Fruit fly (Drosophila melanogaster) whole organism, wandering third instar larva: ENCODE results near the gene spn-A.
A peak's percentile ranks its signal among the peaks of the same experiment; 100 is the strongest.

ENCODE experiments used
- Abd-B ChIP-seq: fragments of >200 bp; optimal IDR thresholded peaks from 2 replicates; lab custom pipeline; 2017; ENCODE audit warnings: missing biosample characterization, missing genetic modification characterization
- CG32264 ChIP-seq: fragments of 200-800 bp; sonication (Bioruptor generic); optimal IDR thresholded peaks from 2 replicates; lab custom pipeline; 2016; ENCODE audit warnings: missing biosample characterization, missing genetic modification characterization
- CrebA ChIP-seq: fragments of 200-800 bp; sonication (Bioruptor generic); optimal IDR thresholded peaks from 2 replicates; lab custom pipeline; 2016; ENCODE audit warnings: missing biosample characterization, mild to moderate bottlenecking, missing genetic modification characterization, borderline replicate concordance
- Dif ChIP-seq: fragments of 200-275, 200-300 bp; sonication (Bioruptor generic); optimal IDR thresholded peaks from 2 replicates; lab custom pipeline; 2018; ENCODE audit warnings: missing biosample characterization, missing genetic modification characterization; ENCODE audit not compliant: partially characterized antibody
- GATAd ChIP-seq: sonication (Bioruptor generic); optimal IDR thresholded peaks from 2 replicates; lab custom pipeline; 2016; ENCODE audit warnings: missing biosample characterization, missing genetic modification characterization
- HLH106 ChIP-seq: fragments of 200-800 bp; optimal IDR thresholded peaks from 3 replicates; lab custom pipeline; 2019; ENCODE audit warnings: missing biosample characterization, mild to moderate bottlenecking, missing genetic modification characterization, moderate library complexity
- Hnf4 ChIP-seq: fragments of 200-800 bp; sonication (Bioruptor generic); optimal IDR thresholded peaks from 2 replicates; lab custom pipeline; 2016; ENCODE audit warnings: missing biosample characterization, mild to moderate bottlenecking, missing genetic modification characterization
- Hr78 ChIP-seq: fragments of >200 bp; optimal IDR thresholded peaks from 2 replicates; lab custom pipeline; 2017; ENCODE audit warnings: missing biosample characterization, missing genetic modification characterization
- Jra ChIP-seq: sonication (Bioruptor generic); optimal IDR thresholded peaks from 2 replicates; lab custom pipeline; 2016; ENCODE audit warnings: missing biosample characterization, missing genetic modification characterization
- Mio ChIP-seq: sonication (Bioruptor generic); optimal IDR thresholded peaks from 2 replicates; lab custom pipeline; 2016; ENCODE audit warnings: missing biosample characterization, missing genetic modification characterization
- N ChIP-seq: fragments of >200 bp; optimal IDR thresholded peaks from 2 replicates; lab custom pipeline; 2018; ENCODE audit warnings: missing biosample characterization, missing external identifiers, missing genetic modification characterization
- Rel ChIP-seq, 2 experiments: fragments of 200-800 bp; sonication (Bioruptor generic) in 1 of 2; optimal IDR thresholded peaks; 2 replicates in 1 of 2; 3 replicates in 1 of 2; lab custom pipeline; 2016 to 2019; ENCODE audit warnings: mild to moderate bottlenecking in 2 of 2, missing biosample characterization in 2 of 2, missing genetic modification characterization in 2 of 2, moderate library complexity in 1 of 2
- Sp1 ChIP-seq: fragments of 200-800 bp; sonication (Bioruptor generic); optimal IDR thresholded peaks from 3 replicates; lab custom pipeline; 2019; ENCODE audit warnings: missing biosample characterization, mild to moderate bottlenecking, missing genetic modification characterization, moderate library complexity
- Vsx2 ChIP-seq: fragments of 200-300, 225-300 bp; sonication (Bioruptor generic); optimal IDR thresholded peaks from 2 replicates; lab custom pipeline; 2018; ENCODE audit warnings: missing biosample characterization, missing genetic modification characterization; ENCODE audit not compliant: partially characterized antibody
- br ChIP-seq: fragments of 200-800 bp; sonication (Bioruptor generic); optimal IDR thresholded peaks from 2 replicates; lab custom pipeline; 2016; ENCODE audit warnings: missing biosample characterization, missing genetic modification characterization
- brk ChIP-seq: fragments of 200-800 bp; sonication (Bioruptor generic); optimal IDR thresholded peaks from 2 replicates; lab custom pipeline; 2016; ENCODE audit warnings: missing biosample characterization, mild to moderate bottlenecking, missing genetic modification characterization
- dl ChIP-seq, 2 experiments: fragments of 175-275, 200-275 bp in 1 of 2; fragments of 200-275 bp in 1 of 2; sonication (Bioruptor generic); optimal IDR thresholded peaks; lab custom pipeline; 2018; ENCODE audit warnings: mild to moderate bottlenecking in 2 of 2, missing biosample characterization in 2 of 2, missing genetic modification characterization in 2 of 2, moderate library complexity in 2 of 2; ENCODE audit not compliant: partially characterized antibody in 2 of 2, insufficient read depth in 1 of 2
- dmrt93B ChIP-seq: fragments of 200-800 bp; sonication (Bioruptor generic); optimal IDR thresholded peaks from 2 replicates; lab custom pipeline; 2018; ENCODE audit warnings: missing biosample characterization, mild to moderate bottlenecking, missing genetic modification characterization
- dsf ChIP-seq: sonication (Bioruptor generic); optimal IDR thresholded peaks from 2 replicates; lab custom pipeline; 2016; ENCODE audit warnings: missing biosample characterization, missing genetic modification characterization, borderline replicate concordance
- ey ChIP-seq: fragments of 200-800 bp; sonication (Bioruptor generic); optimal IDR thresholded peaks from 2 replicates; lab custom pipeline; 2016; ENCODE audit warnings: missing biosample characterization, missing genetic modification characterization
- foxo ChIP-seq, 2 experiments: fragments of 200-800 bp; sonication (Bioruptor generic); optimal IDR thresholded peaks; 2 replicates in 1 of 2; 3 replicates in 1 of 2; lab custom pipeline; 2016 to 2017; ENCODE audit warnings: missing biosample characterization in 2 of 2, missing genetic modification characterization in 2 of 2
- fru ChIP-seq: fragments of 200-800 bp; sonication (Bioruptor generic); optimal IDR thresholded peaks from 3 replicates; lab custom pipeline; 2016; ENCODE audit warnings: missing biosample characterization, mild to moderate bottlenecking, missing genetic modification characterization
- h ChIP-seq: fragments of 200-800 bp; sonication (Bioruptor generic); optimal IDR thresholded peaks from 3 replicates; lab custom pipeline; 2016; ENCODE audit warnings: missing biosample characterization, mild to moderate bottlenecking, missing genetic modification characterization
- lola ChIP-seq: fragments of >200 bp; optimal IDR thresholded peaks from 2 replicates; lab custom pipeline; 2017; ENCODE audit warnings: missing biosample characterization, missing genetic modification characterization
- pan ChIP-seq: fragments of >200 bp; optimal IDR thresholded peaks from 2 replicates; lab custom pipeline; 2017
- psq ChIP-seq: fragments of 200-800 bp; sonication (Bioruptor generic); optimal IDR thresholded peaks from 3 replicates; lab custom pipeline; 2017; ENCODE audit warnings: missing biosample characterization, mild to moderate bottlenecking, missing genetic modification characterization, moderate library complexity
- rgr ChIP-seq: fragments of 200-800 bp; sonication (Bioruptor generic); optimal IDR thresholded peaks from 3 replicates; lab custom pipeline; 2016; ENCODE audit warnings: missing biosample characterization, mild to moderate bottlenecking, missing genetic modification characterization
- sage ChIP-seq: fragments of 200-800 bp; sonication (Bioruptor generic); optimal IDR thresholded peaks from 2 replicates; lab custom pipeline; 2016; ENCODE audit warnings: missing biosample characterization, mild to moderate bottlenecking, missing genetic modification characterization
- sv ChIP-seq: fragments of 200-800 bp; sonication (Bioruptor generic); optimal IDR thresholded peaks from 3 replicates; lab custom pipeline; 2016; ENCODE audit warnings: missing biosample characterization, missing genetic modification characterization
- tai ChIP-seq: sonication (Bioruptor generic); optimal IDR thresholded peaks from 2 replicates; lab custom pipeline; 2016; ENCODE audit warnings: missing biosample characterization, missing genetic modification characterization
- usp ChIP-seq: fragments of >200 bp; optimal IDR thresholded peaks from 2 replicates; lab custom pipeline; 2017; ENCODE audit warnings: missing biosample characterization, missing genetic modification characterization
- woc ChIP-seq: sonication (Bioruptor generic); optimal IDR thresholded peaks from 2 replicates; lab custom pipeline; 2016; ENCODE audit warnings: missing biosample characterization, mild to moderate bottlenecking, missing genetic modification characterization

The spn-A gene

dm6 chr3R:30092700-30093044 is 36.8 kb upstream of the spn-A start (continued):
- peak; percentile 21 for TF ChIP-seq psq
- no peak for TF ChIP-seq Abd-B
- no peak for TF ChIP-seq Jra (GFP tag; lab: Kevin White, UChicago)

DNA sequence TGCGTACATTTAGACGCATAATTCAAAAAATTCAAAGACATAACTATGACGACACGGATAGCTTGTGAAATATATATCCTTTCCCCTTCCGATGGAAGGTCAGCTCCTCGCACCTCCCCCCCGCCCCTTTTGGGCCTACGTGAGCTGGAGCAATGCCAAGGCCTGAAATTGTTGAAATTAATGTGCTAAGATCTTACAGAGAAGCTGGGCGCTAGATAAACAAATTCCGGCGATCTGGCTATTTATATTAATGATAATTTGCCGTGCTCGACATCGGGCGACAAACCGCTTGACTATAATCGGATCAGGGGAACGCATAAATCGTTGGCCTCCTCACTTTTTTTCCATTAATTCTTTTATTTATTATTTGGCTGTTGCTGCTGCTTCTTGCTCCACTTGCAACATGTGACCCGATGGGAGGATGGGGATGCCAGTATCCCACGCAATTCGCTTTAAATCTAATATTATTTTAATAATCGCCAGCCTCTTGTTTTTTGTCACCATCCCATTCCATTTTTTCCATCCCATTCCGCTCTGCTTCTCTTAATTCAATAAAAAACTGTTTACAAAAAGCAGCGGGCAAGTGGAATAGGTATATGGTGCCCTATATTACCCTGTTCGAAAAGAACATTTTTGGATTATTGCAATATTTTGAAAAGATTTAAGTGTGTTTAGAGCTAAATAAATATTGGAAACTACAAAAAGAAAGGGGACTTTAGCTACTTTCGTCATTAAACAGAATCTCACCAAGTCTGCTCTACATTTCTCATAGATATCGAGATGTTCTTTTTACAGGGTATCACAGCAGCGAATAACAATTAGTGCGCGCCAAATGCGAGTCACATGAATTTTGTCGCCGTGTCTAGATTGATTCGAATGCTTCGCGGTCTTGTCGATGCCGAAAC is 36.2 kb upstream of the spn-A start:
- no peak for TF ChIP-seq Sp1 (GFP tag; lab: Kevin White, UChicago)
- no peak for TF ChIP-seq CrebA (GFP tag; lab: Kevin White, UChicago)
- no peak for TF ChIP-seq HLH106 (tag; lab: Kevin White, UChicago)
- TF ChIP-seq lola (GFP tag; lab: Kevin White, UChicago), result no peak
- TF ChIP-seq Mio (GFP tag; lab: Kevin White, UChicago), result no peak

dm6 chr3R:30090261-30091006 is 34.6 kb upstream of the spn-A start:
- TF ChIP-seq h (GFP tag; lab: Kevin White, UChicago), result no peak
- no peak for TF ChIP-seq Vsx2 (GFP tag; lab: Kevin White, UChicago)
- no peak for TF ChIP-seq Hnf4 (GFP tag; lab: Kevin White, UChicago)
- TF ChIP-seq brk (GFP tag; lab: Kevin White, UChicago), result no peak
- TF ChIP-seq dl (GFP tag; optimal IDR thresholded peaks at IDR 0.05; lab: Kevin White, UChicago; ENCODE audit: insufficient read depth in 1 of 2, partially characterized antibody in 2 of 2), result no peak
- TF ChIP-seq lola (GFP tag; lab: Kevin White, UChicago), result no peak
- no peak for TF ChIP-seq dmrt93B (GFP tag; lab: Kevin White, UChicago)
- no peak for TF ChIP-seq rgr
- no peak for TF ChIP-seq Abd-B
- no peak for TF ChIP-seq pan
- TF ChIP-seq Jra (GFP tag; lab: Kevin White, UChicago), result no peak
- TF ChIP-seq Hr78 (GFP tag; lab: Kevin White, UChicago), result no peak
- no peak for TF ChIP-seq Rel (GFP tag; optimal IDR thresholded peaks at IDR 0.05; lab: Kevin White, UChicago)
- TF ChIP-seq Rel (tag; optimal IDR thresholded peaks at IDR 0.05; lab: Kevin White, UChicago), result no peak
- no peak for TF ChIP-seq HLH106 (tag; lab: Kevin White, UChicago)
- TF ChIP-seq woc (GFP tag; lab: Kevin White, UChicago), result no peak

- TF ChIP-seq sage (GFP tag; lab: Kevin White, UChicago), result no peak
These were observed 28.3 kb upstream of the spn-A start for dm6 chr3R:30084137-30084536.

DNA sequence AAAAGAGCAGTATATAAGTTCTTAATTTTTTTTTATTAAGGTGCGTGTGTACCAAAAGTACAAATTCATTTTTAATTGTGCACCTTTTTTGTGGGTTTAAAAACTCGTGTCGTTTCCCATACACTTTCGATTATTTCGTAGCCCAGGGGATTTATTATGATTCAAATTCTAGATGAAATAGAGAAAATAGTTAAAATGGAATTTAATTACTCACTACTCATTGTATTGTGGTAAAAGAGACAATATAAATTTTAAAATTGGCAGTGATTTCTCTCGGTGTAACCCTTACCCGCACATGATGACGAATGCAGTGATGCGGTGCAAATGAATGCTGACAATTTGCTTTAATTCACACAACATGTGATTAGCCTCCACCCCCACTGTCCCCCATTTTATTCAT is 27.4 kb upstream of the spn-A start:
- no peak for TF ChIP-seq tai
- TF ChIP-seq usp (GFP tag; lab: Kevin White, UChicago), result no peak
- no peak for TF ChIP-seq Rel (GFP tag; optimal IDR thresholded peaks at IDR 0.05; lab: Kevin White, UChicago)
- TF ChIP-seq Rel (tag; optimal IDR thresholded peaks at IDR 0.05; lab: Kevin White, UChicago), result no peak
- TF ChIP-seq HLH106 (tag; lab: Kevin White, UChicago), result peak; percentile 57
- TF ChIP-seq ey (GFP tag; lab: Kevin White, UChicago), result peak; percentile 42
- TF ChIP-seq CrebA (GFP tag; lab: Kevin White, UChicago), result no peak
- TF ChIP-seq Sp1 (GFP tag; lab: Kevin White, UChicago), result peak; percentile 15
- TF ChIP-seq Vsx2 (GFP tag; lab: Kevin White, UChicago), result no peak
- TF ChIP-seq woc (GFP tag; lab: Kevin White, UChicago), result no peak
- TF ChIP-seq dl (GFP tag; optimal IDR thresholded peaks at IDR 0.05; lab: Kevin White, UChicago; ENCODE audit: insufficient read depth in 1 of 2, partially characterized antibody in 2 of 2), result no peak
- TF ChIP-seq psq, result peak; percentile 27
- peak; percentile 29 for TF ChIP-seq rgr
- TF ChIP-seq lola (GFP tag; lab: Kevin White, UChicago), result no peak
- no peak for TF ChIP-seq sv
- TF ChIP-seq sage (GFP tag; lab: Kevin White, UChicago), result no peak
- no peak for TF ChIP-seq Abd-B
- no peak for TF ChIP-seq Mio (GFP tag; lab: Kevin White, UChicago)
- no peak for TF ChIP-seq Hnf4 (GFP tag; lab: Kevin White, UChicago)
- TF ChIP-seq h (GFP tag; lab: Kevin White, UChicago), result peak; percentile 40
- no peak for TF ChIP-seq GATAd (GFP tag; lab: Kevin White, UChicago)
- no peak for TF ChIP-seq N (GFP tag; lab: Kevin White, UChicago)
- TF ChIP-seq fru, result no peak
- peak; percentile 2 for TF ChIP-seq br
- TF ChIP-seq Dif (GFP tag; lab: Kevin White, UChicago), result no peak
- TF ChIP-seq foxo (GFP tag; optimal IDR thresholded peaks at IDR 0.05; lab: Kevin White, UChicago), result peak in 1 of 2 experiments; percentile 3
- TF ChIP-seq CG32264, result no peak
- no peak for TF ChIP-seq dsf (GFP tag; lab: Kevin White, UChicago)
- no peak for TF ChIP-seq Jra (GFP tag; lab: Kevin White, UChicago)
